Worm (Caenorhabditis elegans): ENCODE measurements around the gene znf-782.

DNA sequence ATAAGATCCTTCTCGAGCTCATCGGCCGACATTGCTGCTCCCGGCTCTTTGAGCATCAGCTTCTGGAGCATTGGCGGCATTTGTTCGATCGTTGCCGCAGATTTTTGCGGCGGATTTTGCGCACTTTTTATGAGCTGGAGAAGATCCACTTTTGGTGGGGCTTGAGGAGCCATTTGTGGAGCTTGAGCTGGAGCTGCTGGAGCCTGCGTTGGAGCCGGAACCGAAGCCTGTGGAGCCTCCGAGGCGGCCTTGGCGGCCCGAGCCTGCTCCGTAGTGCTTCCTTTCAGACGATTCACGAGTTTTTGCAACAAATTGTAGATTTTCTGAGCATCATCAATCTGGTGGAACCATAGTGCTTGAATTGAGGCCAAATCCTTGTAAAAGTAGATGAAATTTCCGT lies 13.3 kb downstream of the znf-782 start:
- TF ChIP-seq ets-4 (tag; optimal IDR thresholded peaks at IDR 0.05) (no peak), K09A11.1 (tag; optimal IDR thresholded peaks at IDR 0.05; ENCODE audit: insufficient read depth) (no peak), unc-86 (tag; optimal IDR thresholded peaks at IDR 0.05) (no peak), nfya-1 (tag; optimal IDR thresholded peaks at IDR 0.05) (no peak), fkh-10 (GFP tag; optimal IDR thresholded peaks at IDR 0.05) (no peak), pqm-1 (tag; optimal IDR thresholded peaks at IDR 0.05) (no peak), unc-55 (GFP tag; optimal IDR thresholded peaks at IDR 0.05) (no peak), Y22D7AL.16 (tag; optimal IDR thresholded peaks at IDR 0.05) (no peak), syd-9 (tag; optimal IDR thresholded peaks at IDR 0.05) (no peak)
